Worm (Caenorhabditis elegans) whole organism, L1 larva: ENCODE data around the gene Y75B8A.8.

ENCODE experiments used
- C04F5.9 ChIP-seq: sonication (generic microtip); optimal IDR thresholded peaks from 2 replicates; lab custom pipeline; 2016; ENCODE audit warnings: missing genetic modification characterization, missing compliant biosample characterization
- C16A3.4 ChIP-seq: fragments of 150-350 bp; optimal IDR thresholded peaks from 2 replicates; lab custom pipeline; 2014; ENCODE audit warnings: missing biosample characterization, missing genetic modification characterization
- F16B12.6 ChIP-seq: fragments of 150-350 bp; optimal IDR thresholded peaks from 2 replicates; lab custom pipeline; 2014; ENCODE audit warnings: missing biosample characterization, missing genetic modification characterization
- alr-1 ChIP-seq: fragments of 200-800 bp; sonication (Bioruptor generic); optimal IDR thresholded peaks from 2 replicates; lab custom pipeline; 2018; ENCODE audit warnings: borderline replicate concordance, mild to moderate bottlenecking, missing genetic modification characterization, missing compliant biosample characterization
- aly-2 ChIP-seq: fragments of 150-350 bp; optimal IDR thresholded peaks from 2 replicates; lab custom pipeline; 2014; ENCODE audit warnings: missing biosample characterization, missing genetic modification characterization
- ceh-63 ChIP-seq: fragments of 200-800 bp; sonication (Bioruptor generic); optimal IDR thresholded peaks from 2 replicates; lab custom pipeline; 2018; ENCODE audit warnings: mild to moderate bottlenecking, missing genetic modification characterization, missing compliant biosample characterization
- ceh-8 ChIP-seq: fragments of 200-800 bp; sonication (Bioruptor generic); optimal IDR thresholded peaks from 2 replicates; lab custom pipeline; 2018; ENCODE audit warnings: mild to moderate bottlenecking, missing genetic modification characterization, moderate library complexity, missing compliant biosample characterization
- ceh-88 ChIP-seq: fragments of 200-800 bp; sonication (Bioruptor generic); IDR thresholded peaks from 2 replicates; pipeline ENCODE4 v1.3.6; 2022; ENCODE audit warnings: missing genetic modification characterization, missing compliant biosample characterization
- ceh-90 ChIP-seq: sonication (generic microtip); optimal IDR thresholded peaks from 2 replicates; lab custom pipeline; 2016; ENCODE audit warnings: missing genetic modification characterization, missing compliant biosample characterization
- dpl-1 ChIP-seq, 3 experiments: fragments of 150-350 bp in 2 of 3; sonication (generic microtip) in 1 of 3; optimal IDR thresholded peaks; 2 replicates each; lab custom pipeline; 2014 to 2017; ENCODE audit warnings: missing biosample characterization in 3 of 3, missing genetic modification characterization in 3 of 3, missing genetic modification reagents in 3 of 3
- dsc-1 ChIP-seq: sonication (generic microtip); optimal IDR thresholded peaks from 2 replicates; lab custom pipeline; 2016; ENCODE audit warnings: mild to moderate bottlenecking, missing genetic modification characterization, missing compliant biosample characterization
- efl-1 ChIP-seq, 4 experiments: fragments of 150-350 bp; optimal IDR thresholded peaks in 3 of 4; peaks in 1 of 4; 1 replicate in 1 of 4; 2 replicates in 3 of 4; lab custom pipeline; 2014; ENCODE audit warnings: missing biosample characterization in 2 of 4, missing genetic modification characterization in 2 of 4, missing genetic modification reagents in 2 of 4
- efl-3 ChIP-seq: fragments of 200-800 bp; sonication (Bioruptor generic); optimal IDR thresholded peaks from 2 replicates; lab custom pipeline; 2018; ENCODE audit warnings: mild to moderate bottlenecking, missing genetic modification characterization, missing compliant biosample characterization
- egl-13 ChIP-seq: sonication (generic microtip); optimal IDR thresholded peaks from 2 replicates; lab custom pipeline; 2016; ENCODE audit warnings: missing genotype, missing genetic modification reagents, missing genetic modification characterization, missing compliant biosample characterization
- egl-27 ChIP-seq, 2 experiments: fragments of 150-350 bp in 1 of 2; sonication (generic microtip); optimal IDR thresholded peaks; 3 replicates each; lab custom pipeline; 2017 to 2018; ENCODE audit warnings: missing biosample characterization in 2 of 2, missing genetic modification characterization in 2 of 2, missing genetic modification reagents in 2 of 2
- elt-2 ChIP-seq: sonication (generic microtip); optimal IDR thresholded peaks from 2 replicates; lab custom pipeline; 2016; ENCODE audit warnings: missing genetic modification characterization, mild to moderate bottlenecking, inconsistent platforms, missing compliant biosample characterization, missing genetic modification reagents
- elt-3 ChIP-seq, 6 experiments: fragments of 150-350 bp in 1 of 6; sonication (generic microtip); optimal IDR thresholded peaks; 2 replicates each; lab custom pipeline; 2017 to 2018; ENCODE audit warnings: missing biosample characterization in 6 of 6, missing genetic modification characterization in 6 of 6, inconsistent platforms in 1 of 6
- fkh-10 ChIP-seq: sonication (generic microtip); optimal IDR thresholded peaks from 2 replicates; lab custom pipeline; 2017; ENCODE audit warnings: missing biosample characterization, missing genetic modification reagents, missing genetic modification characterization
- grh-1 ChIP-seq: fragments of 200-800 bp; sonication (Bioruptor generic); IDR thresholded peaks from 2 replicates; pipeline ENCODE4 v1.3.6; 2022; ENCODE audit warnings: missing genetic modification reagents, missing genetic modification characterization, missing compliant biosample characterization
- hlh-17 ChIP-seq: fragments of 200-800 bp; sonication (Bioruptor generic); optimal IDR thresholded peaks from 2 replicates; lab custom pipeline; 2018; ENCODE audit warnings: missing genetic modification characterization, mild to moderate bottlenecking, missing compliant biosample characterization, moderate library complexity, borderline replicate concordance
- hlh-4 ChIP-seq: sonication (generic microtip); optimal IDR thresholded peaks from 2 replicates; lab custom pipeline; 2016; ENCODE audit warnings: mild to moderate bottlenecking, missing genetic modification characterization, missing compliant biosample characterization
- hpl-2 ChIP-seq: fragments of 150-350 bp; optimal IDR thresholded peaks from 2 replicates; lab custom pipeline; 2014; ENCODE audit warnings: missing biosample characterization, missing genetic modification reagents, missing genetic modification characterization
- isw-1 ChIP-seq: fragments of 200-800 bp; sonication (Bioruptor generic); IDR thresholded peaks from 2 replicates; pipeline ENCODE4 v1.3.6; 2022; ENCODE audit warnings: missing genetic modification characterization, missing compliant biosample characterization
- jun-1 ChIP-seq: fragments of 150-350 bp; optimal IDR thresholded peaks from 2 replicates; lab custom pipeline; 2014; ENCODE audit warnings: missing biosample characterization, missing genetic modification reagents, missing genetic modification characterization
- lin-39 ChIP-seq: fragments of 150-350 bp; optimal IDR thresholded peaks from 2 replicates; lab custom pipeline; 2014; ENCODE audit warnings: missing biosample characterization, missing genetic modification reagents, missing genetic modification characterization
- lir-3 ChIP-seq: sonication (generic microtip); optimal IDR thresholded peaks from 2 replicates; lab custom pipeline; 2016; ENCODE audit warnings: mild to moderate bottlenecking, missing genetic modification characterization, moderate library complexity, missing compliant biosample characterization; ENCODE audit not compliant: poor library complexity
- lsy-2 ChIP-seq, 2 experiments: fragments of 150-350 bp; optimal IDR thresholded peaks; 2 replicates each; lab custom pipeline; 2014; ENCODE audit warnings: missing biosample characterization in 2 of 2, missing genetic modification characterization in 2 of 2
- mab-9 ChIP-seq: fragments of 200-800 bp; sonication (Bioruptor generic); IDR thresholded peaks from 2 replicates; pipeline ENCODE4 v1.3.6; 2022; ENCODE audit warnings: missing genetic modification reagents, missing genetic modification characterization, missing compliant biosample characterization
- mep-1 ChIP-seq: fragments of 150-350 bp; optimal IDR thresholded peaks from 2 replicates; lab custom pipeline; 2014; ENCODE audit warnings: missing biosample characterization, missing genetic modification characterization
- nhr-12 ChIP-seq: sonication (generic microtip); optimal IDR thresholded peaks from 2 replicates; lab custom pipeline; 2017; ENCODE audit warnings: missing biosample characterization, missing genetic modification characterization
- nhr-47 ChIP-seq: sonication (generic microtip); optimal IDR thresholded peaks from 2 replicates; lab custom pipeline; 2016; ENCODE audit warnings: mild to moderate bottlenecking, missing genetic modification characterization, moderate library complexity, missing compliant biosample characterization
- nhr-85 ChIP-seq: sonication (generic microtip); peaks from one replicate; lab custom pipeline; 2016; ENCODE audit warnings: missing genetic modification characterization, inconsistent platforms, missing compliant biosample characterization
- nhr-90 ChIP-seq: sonication (generic microtip); optimal IDR thresholded peaks from 2 replicates; lab custom pipeline; 2016; ENCODE audit warnings: mild to moderate bottlenecking, missing genetic modification characterization, missing compliant biosample characterization; ENCODE audit not compliant: poor library complexity
- pag-3 ChIP-seq: sonication (generic microtip); optimal IDR thresholded peaks from 2 replicates; lab custom pipeline; 2017; ENCODE audit warnings: missing genetic modification characterization, mild to moderate bottlenecking, missing compliant biosample characterization, antibody characterized with exemption, borderline replicate concordance; ENCODE audit not compliant: insufficient read depth
- skn-1 ChIP-seq: fragments of 150-350 bp; optimal IDR thresholded peaks from 2 replicates; lab custom pipeline; 2014; ENCODE audit warnings: missing biosample characterization, missing genetic modification characterization
- snpc-4 ChIP-seq: fragments of 150-350 bp; optimal IDR thresholded peaks from 2 replicates; lab custom pipeline; 2014; ENCODE audit warnings: missing biosample characterization, missing genetic modification characterization
- sox-4 ChIP-seq: sonication (generic microtip); optimal IDR thresholded peaks from 2 replicates; lab custom pipeline; 2016; ENCODE audit warnings: missing genetic modification characterization, missing compliant biosample characterization
- unc-130 ChIP-seq: fragments of 150-350 bp; optimal IDR thresholded peaks from 2 replicates; lab custom pipeline; 2017; ENCODE audit warnings: missing biosample characterization, missing genetic modification characterization, inconsistent platforms
- unc-62 ChIP-seq: fragments of 150-350 bp; optimal IDR thresholded peaks from 2 replicates; lab custom pipeline; 2014; ENCODE audit warnings: missing biosample characterization, missing genetic modification reagents, missing genetic modification characterization
- unc-86 ChIP-seq: sonication (generic microtip); optimal IDR thresholded peaks from 2 replicates; lab custom pipeline; 2016; ENCODE audit warnings: missing genetic modification characterization, missing compliant biosample characterization
- unc-98 ChIP-seq: fragments of 200-800 bp; sonication (Bioruptor generic); IDR thresholded peaks from 2 replicates; pipeline ENCODE4 v1.3.6; 2022; ENCODE audit warnings: missing genetic modification characterization, missing compliant biosample characterization
- vab-15 ChIP-seq: sonication (generic microtip); optimal IDR thresholded peaks from 2 replicates; lab custom pipeline; 2017; ENCODE audit warnings: missing genotype, mild to moderate bottlenecking, missing genetic modification characterization, missing compliant biosample characterization

Gene Y75B8A.8

ce11 chrIII:12155759-12156158, 4.8 kb upstream of the Y75B8A.8 start:
- TF ChIP-seq hlh-4 (tag; lab: Kevin White, UChicago) (no peak), ceh-8 (GFP tag; lab: Kevin White, UChicago) (no peak), efl-3 (GFP tag; lab: Kevin White, UChicago) (no peak), skn-1 (tag; lab: Kevin White, UChicago) (no peak), lin-39 (no peak), unc-98 (GFP tag; lab: Robert Waterston, UW) (no peak), mep-1 (no peak), pag-3 (tag; lab: Kevin White, UChicago) (no peak), mab-9 (GFP tag; lab: Robert Waterston, UW) (no peak), elt-2 (tag; lab: Kevin White, UChicago) (no peak), jun-1 (tag; lab: Kevin White, UChicago) (no peak), aly-2 (no peak), unc-62 (no peak), lsy-2 (tag; optimal IDR thresholded peaks at IDR 0.05; lab: Kevin White, UChicago) (no peak), unc-130 (tag; lab: Kevin White, UChicago) (no peak), vab-15 (tag; lab: Kevin White, UChicago) (no peak), nhr-12 (tag; lab: Kevin White, UChicago) (no peak), unc-86 (tag; lab: Kevin White, UChicago) (no peak), nhr-90 (tag; lab: Kevin White, UChicago) (no peak)

ce11 chrIII:12156582-12156981, 4.0 kb upstream of the Y75B8A.8 start:
- TF ChIP-seq lin-39, result no peak
- TF ChIP-seq lsy-2 (tag; optimal IDR thresholded peaks at IDR 0.05; lab: Kevin White, UChicago), result no peak
- TF ChIP-seq dsc-1 (tag; lab: Kevin White, UChicago), result no peak
- no peak for TF ChIP-seq nhr-90 (tag; lab: Kevin White, UChicago)
- TF ChIP-seq hlh-17, result no peak
- no peak for TF ChIP-seq grh-1 (GFP tag; lab: Robert Waterston, UW)
- no peak for TF ChIP-seq egl-27 (tag; optimal IDR thresholded peaks at IDR 0.05; lab: Kevin White, UChicago)
- TF ChIP-seq isw-1, result no peak
- TF ChIP-seq efl-1 (optimal IDR thresholded peaks at IDR 0.05; lab: Kevin White, UChicago), result no peak
- TF ChIP-seq efl-1 (GFP tag; optimal IDR thresholded peaks at IDR 0.05 in 1 of 2; lab: Kevin White, UChicago), result peak in 1 of 2 experiments; percentile 6

- no peak for TF ChIP-seq hpl-2 (GFP tag; lab: Kevin White, UChicago)
- no peak for TF ChIP-seq C16A3.4 (tag; lab: Kevin White, UChicago)
- no peak for TF ChIP-seq snpc-4 (tag; lab: Kevin White, UChicago)
- no peak for TF ChIP-seq efl-3 (GFP tag; lab: Kevin White, UChicago)
- no peak for TF ChIP-seq unc-130 (tag; lab: Kevin White, UChicago)
- no peak for TF ChIP-seq sox-4 (tag; lab: Kevin White, UChicago)
- TF ChIP-seq ceh-88, result no peak
- no peak for TF ChIP-seq ceh-90 (tag; lab: Kevin White, UChicago)
- no peak for TF ChIP-seq grh-1 (GFP tag; lab: Robert Waterston, UW)
- TF ChIP-seq fkh-10 (GFP tag; lab: Kevin White, UChicago), result no peak
- no peak for TF ChIP-seq alr-1 (tag; lab: Kevin White, UChicago)
Measured at ce11 chrIII:12157576-12157975, 3.0 kb upstream of the Y75B8A.8 start.

- no peak for TF ChIP-seq F16B12.6 (tag; lab: Kevin White, UChicago)
- TF ChIP-seq dpl-1 (GFP tag; optimal IDR thresholded peaks at IDR 0.05; lab: Kevin White, UChicago), result no peak
- TF ChIP-seq hlh-17, result no peak
- no peak for TF ChIP-seq C04F5.9 (tag; lab: Kevin White, UChicago)
- no peak for TF ChIP-seq nhr-47
- TF ChIP-seq nhr-85 (tag; lab: Kevin White, UChicago), result no peak
- TF ChIP-seq elt-3 (tag; optimal IDR thresholded peaks at IDR 0.05; lab: Kevin White, UChicago), result no peak
- TF ChIP-seq egl-13 (tag; lab: Kevin White, UChicago), result no peak
- TF ChIP-seq lir-3, result no peak
- TF ChIP-seq ceh-63 (GFP tag; lab: Kevin White, UChicago), result no peak
- TF ChIP-seq, all 84 proteins: peak for 0
Measured at ce11 chrIII:12159208-12159607, 1.4 kb upstream of the Y75B8A.8 start.
